Worm (Caenorhabditis elegans) whole organism, young adult: ENCODE data around the gene hot-7.
A peak's percentile ranks its signal among the peaks of the same experiment; 100 is the strongest.

ENCODE experiments used
- B0336.3 ChIP-seq: fragments of 200-800 bp; sonication (Bioruptor generic); IDR thresholded peaks from 2 replicates; pipeline ENCODE4 v1.3.6; 2022; ENCODE audit warnings: missing genetic modification characterization, missing compliant biosample characterization
- F10E7.11 ChIP-seq: sonication (generic microtip); optimal IDR thresholded peaks from 2 replicates; lab custom pipeline; 2017; ENCODE audit warnings: mild to moderate bottlenecking, missing genetic modification characterization, moderate library complexity, missing compliant biosample characterization
- F55B11.4 ChIP-seq: sonication (generic microtip); optimal IDR thresholded peaks from 2 replicates; lab custom pipeline; 2016; ENCODE audit warnings: missing compliant biosample characterization, missing genetic modification characterization, borderline replicate concordance; ENCODE audit not compliant: insufficient read depth
- F57C9.4 ChIP-seq: sonication (generic microtip); optimal IDR thresholded peaks from 2 replicates; lab custom pipeline; 2017; ENCODE audit warnings: mild to moderate bottlenecking, missing genetic modification characterization, missing compliant biosample characterization
- K12H6.12 ChIP-seq: fragments of 200-800 bp; sonication (Bioruptor generic); optimal IDR thresholded peaks from 2 replicates; lab custom pipeline; 2018; ENCODE audit warnings: mild to moderate bottlenecking, missing genetic modification characterization, missing compliant biosample characterization
- Y53G8AR.9 ChIP-seq: fragments of 200-800 bp; sonication (Bioruptor generic); conservative IDR thresholded peaks from 2 replicates; pipeline ENCODE4 v1.3.6; 2022; ENCODE audit warnings: missing genetic modification reagents, missing genetic modification characterization, missing compliant biosample characterization
- Y95B8A.8 ChIP-seq: fragments of 200-800 bp; sonication (Bioruptor generic); IDR thresholded peaks from 2 replicates; pipeline ENCODE4 v1.3.6; 2022; ENCODE audit warnings: missing genetic modification reagents, missing genetic modification characterization, missing compliant biosample characterization
- akir-1 ChIP-seq: fragments of 200-800 bp; sonication (Bioruptor generic); optimal IDR thresholded peaks from 2 replicates; lab custom pipeline; 2018; ENCODE audit warnings: mild to moderate bottlenecking, missing genetic modification characterization, moderate library complexity, missing compliant biosample characterization
- aptf-2 ChIP-seq: fragments of 200-800 bp; sonication (Bioruptor generic); conservative IDR thresholded peaks from 2 replicates; pipeline ENCODE4 v1.3.6; 2022; ENCODE audit warnings: missing genetic modification reagents, missing genetic modification characterization, missing compliant biosample characterization
- athp-1 ChIP-seq: sonication (generic microtip); optimal IDR thresholded peaks from 2 replicates; lab custom pipeline; 2017; ENCODE audit warnings: mild to moderate bottlenecking, missing genetic modification characterization, missing compliant biosample characterization
- bed-1 ChIP-seq: fragments of 200-800 bp; sonication (Bioruptor generic); IDR thresholded peaks from 2 replicates; pipeline ENCODE4 v1.3.6; 2022; ENCODE audit warnings: missing genetic modification reagents, missing genetic modification characterization, missing compliant biosample characterization
- cebp-1 ChIP-seq, 2 experiments: fragments of 200-800 bp in 1 of 2; sonication (Bioruptor generic) in 1 of 2; sonication (generic microtip) in 1 of 2; IDR thresholded peaks in 1 of 2; optimal IDR thresholded peaks in 1 of 2; 2 replicates each; pipeline versions ENCODE4 v1.3.6 to Lab custom; 2017 to 2022; ENCODE audit warnings: missing compliant biosample characterization in 2 of 2, missing genetic modification characterization in 2 of 2, mild to moderate bottlenecking in 1 of 2, missing genetic modification reagents in 1 of 2, moderate library complexity in 1 of 2
- cebp-2 ChIP-seq: fragments of 200-800 bp; sonication (Bioruptor generic); IDR thresholded peaks from 2 replicates; pipeline ENCODE4 v1.3.6; 2022; ENCODE audit warnings: missing genetic modification characterization, missing compliant biosample characterization
- ceh-27 ChIP-seq: fragments of 200-800 bp; sonication (Bioruptor generic); optimal IDR thresholded peaks from 2 replicates; lab custom pipeline; 2018; ENCODE audit warnings: mild to moderate bottlenecking, missing genetic modification characterization, moderate library complexity, missing compliant biosample characterization
- ceh-91 ChIP-seq: fragments of 200-800 bp; sonication (Bioruptor generic); IDR thresholded peaks from 2 replicates; pipeline ENCODE4 v1.3.6; 2022; ENCODE audit warnings: missing genetic modification reagents, missing genetic modification characterization, missing compliant biosample characterization
- fkh-3 ChIP-seq: sonication (generic microtip); optimal IDR thresholded peaks from 2 replicates; lab custom pipeline; 2016; ENCODE audit warnings: mild to moderate bottlenecking, missing genetic modification characterization, missing compliant biosample characterization
- hlh-26 ChIP-seq: fragments of 200-800 bp; sonication (Bioruptor generic); conservative IDR thresholded peaks from 2 replicates; pipeline ENCODE4 v1.3.6; 2022; ENCODE audit warnings: missing genetic modification reagents, missing genetic modification characterization, missing compliant biosample characterization
- hmg-1.2 ChIP-seq: fragments of 200-800 bp; sonication (Bioruptor generic); IDR thresholded peaks from 2 replicates; pipeline ENCODE4 v1.3.6; 2022; ENCODE audit warnings: missing genetic modification reagents, missing genetic modification characterization, missing compliant biosample characterization
- lag-1 ChIP-seq: fragments of 200-800 bp; sonication (Bioruptor generic); IDR thresholded peaks from 2 replicates; pipeline ENCODE4 v1.3.6; 2022; ENCODE audit warnings: missing genetic modification reagents, missing genetic modification characterization, missing compliant biosample characterization
- lir-1 ChIP-seq: fragments of 200-800 bp; sonication (Bioruptor generic); conservative IDR thresholded peaks from 2 replicates; pipeline ENCODE4 v1.3.6; 2022; ENCODE audit warnings: missing genetic modification reagents, missing genetic modification characterization, missing compliant biosample characterization
- lsy-27 ChIP-seq: sonication (generic microtip); optimal IDR thresholded peaks from 2 replicates; lab custom pipeline; 2017; ENCODE audit warnings: missing genetic modification characterization, mild to moderate bottlenecking, missing compliant biosample characterization, antibody characterized with exemption, missing genotype, borderline replicate concordance; ENCODE audit not compliant: insufficient read depth
- madf-8 ChIP-seq: fragments of 200-800 bp; sonication (Bioruptor generic); conservative IDR thresholded peaks from 2 replicates; pipeline ENCODE4 v1.3.6; 2022; ENCODE audit warnings: missing genetic modification reagents, missing genetic modification characterization, missing compliant biosample characterization
- mxl-1 ChIP-seq: sonication (generic microtip); optimal IDR thresholded peaks from 2 replicates; lab custom pipeline; 2016; ENCODE audit warnings: missing genetic modification characterization, missing compliant biosample characterization
- nfyb-1 ChIP-seq: fragments of 200-800 bp; sonication (Bioruptor generic); IDR thresholded peaks from 2 replicates; pipeline ENCODE4 v1.3.6; 2022; ENCODE audit warnings: missing genetic modification reagents, missing genetic modification characterization, missing compliant biosample characterization
- nhr-179 ChIP-seq: sonication (generic microtip); optimal IDR thresholded peaks from 2 replicates; lab custom pipeline; 2016; ENCODE audit warnings: mild to moderate bottlenecking, missing genetic modification characterization, missing compliant biosample characterization
- nhr-27 ChIP-seq: fragments of 200-800 bp; sonication (Bioruptor generic); optimal IDR thresholded peaks from 2 replicates; lab custom pipeline; 2018; ENCODE audit warnings: mild to moderate bottlenecking, missing genetic modification characterization, moderate library complexity, missing compliant biosample characterization
- pha-4 ChIP-seq: fragments of 150-350 bp; sonication (generic microtip); optimal IDR thresholded peaks from 2 replicates; lab custom pipeline; 2014; ENCODE audit warnings: missing biosample characterization, missing genetic modification reagents, missing genetic modification characterization
- rec-8 ChIP-seq, 2 experiments: sonication (generic microtip); optimal IDR thresholded peaks; 2 replicates each; lab custom pipeline; 2016; ENCODE audit warnings: mild to moderate bottlenecking in 2 of 2, missing genetic modification characterization in 2 of 2, missing genetic modification reagents in 2 of 2, missing genotype in 2 of 2, missing biosample characterization in 1 of 2, missing compliant biosample characterization in 1 of 2, moderate library complexity in 1 of 2
- sdz-38 ChIP-seq: sonication (generic microtip); optimal IDR thresholded peaks from 2 replicates; lab custom pipeline; 2016; ENCODE audit warnings: missing genotype, missing genetic modification characterization, missing compliant biosample characterization
- snpc-1.3 ChIP-seq: sonication (generic microtip); optimal IDR thresholded peaks from 2 replicates; lab custom pipeline; 2017; ENCODE audit warnings: missing genetic modification characterization, mild to moderate bottlenecking, missing compliant biosample characterization, antibody characterized with exemption, moderate library complexity, missing genotype, missing genetic modification reagents; ENCODE audit not compliant: insufficient read depth
- snpc-3.4 ChIP-seq: sonication (generic microtip); optimal IDR thresholded peaks from 2 replicates; lab custom pipeline; 2017; ENCODE audit warnings: missing genetic modification characterization, mild to moderate bottlenecking, missing compliant biosample characterization, antibody characterized with exemption, moderate library complexity, missing genotype, missing genetic modification reagents
- zfh-2 ChIP-seq: fragments of 200-800 bp; sonication (Bioruptor generic); conservative IDR thresholded peaks from 2 replicates; pipeline ENCODE4 v1.3.6; 2022; ENCODE audit warnings: missing genetic modification reagents, missing genetic modification characterization, missing compliant biosample characterization
- zim-3 ChIP-seq: sonication (generic microtip); optimal IDR thresholded peaks from 2 replicates; lab custom pipeline; 2017; ENCODE audit warnings: mild to moderate bottlenecking, missing genetic modification characterization, moderate library complexity, missing compliant biosample characterization
- ztf-22 ChIP-seq: fragments of 200-800 bp; sonication (Bioruptor generic); optimal IDR thresholded peaks from 2 replicates; lab custom pipeline; 2018; ENCODE audit warnings: mild to moderate bottlenecking, missing genetic modification characterization, moderate library complexity, missing compliant biosample characterization
- ztf-25 ChIP-seq: fragments of 200-800 bp; sonication (Bioruptor generic); IDR thresholded peaks from 2 replicates; pipeline ENCODE4 v1.3.6; 2022; ENCODE audit warnings: missing genetic modification reagents, missing genetic modification characterization, missing compliant biosample characterization

hot-7 gene

ce11 chrII:14195931-14196330 is 15.3 kb upstream of the hot-7 start:
- TF ChIP-seq ceh-91 (GFP tag; lab: Robert Waterston, UW) (no peak), mxl-1 (tag; lab: Kevin White, UChicago) (no peak), madf-8 (GFP tag; lab: Robert Waterston, UW) (no peak), nhr-179 (tag; lab: Kevin White, UChicago) (no peak), K12H6.12 (tag; lab: Kevin White, UChicago) (no peak), fkh-3 (tag; lab: Kevin White, UChicago) (no peak), Y95B8A.8 (no peak), Y53G8AR.9 (no peak), hmg-1.2 (GFP tag; lab: Robert Waterston, UW) (no peak), ceh-27 (GFP tag; lab: Kevin White, UChicago) (no peak), sdz-38 (tag; lab: Kevin White, UChicago) (no peak), F57C9.4 (tag; lab: Kevin White, UChicago) (no peak), nfyb-1 (GFP tag; lab: Robert Waterston, UW) (no peak), cebp-1 (GFP tag; IDR thresholded peaks at IDR 0.05; lab: Robert Waterston, UW) (no peak), cebp-1 (tag; optimal IDR thresholded peaks at IDR 0.05; lab: Kevin White, UChicago) (no peak), zfh-2 (no peak), hlh-26 (GFP tag; lab: Robert Waterston, UW) (no peak)

- TF ChIP-seq hmg-1.2 (GFP tag; lab: Robert Waterston, UW) (no peak), madf-8 (GFP tag; lab: Robert Waterston, UW) (no peak), zfh-2 (0 out of 2 replicates have a peak, but pooled peaks have one; percentile 12), ceh-27 (GFP tag; lab: Kevin White, UChicago) (no peak), F10E7.11 (tag; lab: Kevin White, UChicago) (no peak)
Observed at ce11 chrII:14197499-14198096, 13.6 kb upstream of the hot-7 start, which contains the start of gene ace-4. TSS of gene ace-4 (plus strand) at chrII:14198046.

- TF ChIP-seq lsy-27 (tag; lab: Kevin White, UChicago) (no peak), B0336.3 (GFP tag; lab: Robert Waterston, UW) (no peak), pha-4 (no peak), snpc-1.3 (tag; lab: Kevin White, UChicago) (no peak), ztf-25 (GFP tag; lab: Robert Waterston, UW) (no peak), F55B11.4 (tag; lab: Kevin White, UChicago) (no peak), athp-1 (tag; lab: Kevin White, UChicago) (no peak), bed-1 (GFP tag; lab: Robert Waterston, UW) (no peak), rec-8 (tag; optimal IDR thresholded peaks at IDR 0.05; lab: Kevin White, UChicago) (no peak), zim-3 (no peak), snpc-3.4 (no peak), aptf-2 (GFP tag; lab: Robert Waterston, UW) (no peak), fkh-3 (tag; lab: Kevin White, UChicago) (no peak), ztf-22 (no peak), akir-1 (no peak), cebp-2 (no peak), nhr-27 (tag; lab: Kevin White, UChicago) (no peak), lir-1 (GFP tag; lab: Robert Waterston, UW) (no peak), lag-1 (no peak)
Observed at ce11 chrII:14205335-14205734, 5.9 kb upstream of the hot-7 start, which contains the start of gene ace-3. TSS of gene ace-3 (plus strand) at chrII:14205635.
